Fruit fly (Drosophila melanogaster): ENCODE measurements around the gene CG13282.

CG13282 gene

DNA sequence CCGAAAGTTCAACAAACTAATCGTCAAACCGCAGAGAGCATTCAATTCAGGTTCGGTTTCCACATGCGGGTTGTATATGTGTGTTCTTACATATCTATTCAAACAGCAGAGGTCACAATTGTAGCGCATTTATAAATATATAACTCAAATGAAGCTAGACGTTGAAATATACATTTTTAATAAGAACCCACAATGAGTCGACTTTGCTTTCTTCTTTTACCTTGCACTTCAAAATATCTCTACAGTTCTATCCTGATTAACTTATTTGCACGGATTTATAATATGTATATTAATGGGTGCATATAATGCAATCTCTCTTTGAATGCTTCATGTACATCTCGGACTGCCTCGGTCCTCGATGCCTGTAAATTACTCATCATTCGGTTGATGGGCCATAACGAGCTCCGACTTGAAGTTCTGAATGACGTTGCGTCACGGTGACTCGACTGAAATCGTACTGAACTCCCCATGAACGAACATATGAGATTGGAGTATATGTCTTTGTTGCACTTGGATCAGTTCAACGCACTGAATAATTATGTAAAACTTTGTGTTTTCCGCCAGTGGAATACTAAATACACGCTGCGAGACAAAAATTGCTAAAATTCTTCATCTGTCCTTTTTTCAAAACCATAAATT, 15.8 kb downstream of the CG13282 start:
- peak; percentile 2 for TF ChIP-seq CG32264 (GFP tag; optimal IDR thresholded peaks at IDR 0.05)
- peak; percentile 68 for TF ChIP-seq br (GFP tag; optimal IDR thresholded peaks at IDR 0.05)
- peak; percentile 20 for TF ChIP-seq Jra (GFP tag; optimal IDR thresholded peaks at IDR 0.05)
- peak; percentile 64 for TF ChIP-seq HLH106 (tag; optimal IDR thresholded peaks at IDR 0.05)
- peak; percentile 64 for TF ChIP-seq fru (GFP tag; optimal IDR thresholded peaks at IDR 0.05)
- TF ChIP-seq Hr78 (GFP tag; optimal IDR thresholded peaks at IDR 0.05), result no peak
- TF ChIP-seq h (GFP tag; optimal IDR thresholded peaks at IDR 0.05), result peak; percentile 65
- peak in 1 of 2 experiments; percentile 1 for TF ChIP-seq dl (GFP tag; optimal IDR thresholded peaks at IDR 0.05; ENCODE audit: insufficient read depth in 1 of 2, partially characterized antibody in 2 of 2)
- TF ChIP-seq usp (GFP tag; optimal IDR thresholded peaks at IDR 0.05), result no peak
- TF ChIP-seq Dif (GFP tag; optimal IDR thresholded peaks at IDR 0.05; ENCODE audit: partially characterized antibody), result no peak
- TF ChIP-seq OdsH (GFP tag; optimal IDR thresholded peaks at IDR 0.05), result peak; percentile 45
- TF ChIP-seq Vsx2 (GFP tag; optimal IDR thresholded peaks at IDR 0.05; ENCODE audit: partially characterized antibody), result no peak
- TF ChIP-seq Sp1 (GFP tag; optimal IDR thresholded peaks at IDR 0.05), result peak; percentile 57
- TF ChIP-seq foxo (GFP tag; optimal IDR thresholded peaks at IDR 0.05), result peak in 1 of 2 experiments; percentile 53
- TF ChIP-seq Hnf4 (GFP tag; optimal IDR thresholded peaks at IDR 0.05), result peak; percentile 50
- TF ChIP-seq tai (GFP tag; optimal IDR thresholded peaks at IDR 0.05), result peak; percentile 64
- peak; percentile 68 for TF ChIP-seq rgr (GFP tag; optimal IDR thresholded peaks at IDR 0.05)
- TF ChIP-seq CG9705 (GFP tag; optimal IDR thresholded peaks at IDR 0.05), result no peak
- peak; percentile 41 for TF ChIP-seq psq (GFP tag; optimal IDR thresholded peaks at IDR 0.05)
- TF ChIP-seq ey (GFP tag; optimal IDR thresholded peaks at IDR 0.05), result peak; percentile 49

DNA sequence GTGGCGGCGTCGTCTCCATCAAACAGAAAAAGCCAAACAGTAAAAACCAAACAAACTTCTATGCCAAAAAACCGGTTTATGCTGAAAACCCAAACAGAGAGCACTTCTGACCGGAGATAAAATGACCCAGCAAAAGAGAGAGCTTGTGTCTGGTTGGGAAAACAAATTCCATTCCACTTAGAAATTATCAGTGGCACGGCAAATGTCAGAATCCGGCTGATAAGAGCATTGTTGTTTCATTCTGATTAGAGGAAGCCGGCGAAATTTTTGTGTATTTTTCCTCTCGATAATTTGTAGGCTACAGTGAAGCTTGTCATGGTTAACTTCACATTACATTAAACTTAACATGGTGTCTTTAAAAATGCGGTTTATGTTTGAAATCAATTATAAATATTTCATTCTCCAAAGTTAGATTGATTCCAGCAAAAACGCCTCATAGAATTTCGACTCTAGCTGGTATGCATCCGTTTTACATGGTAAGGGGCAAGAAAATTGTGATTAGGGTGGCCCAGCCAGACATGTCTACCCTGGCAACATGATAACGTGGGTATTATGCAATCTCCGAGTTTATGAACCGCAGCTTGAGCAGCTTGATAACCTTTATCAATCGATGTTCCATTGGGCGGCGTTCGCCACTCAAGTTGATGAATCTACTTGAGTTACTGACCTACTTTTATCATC, 16.7 kb downstream of the CG13282 start:
- TF ChIP-seq brk (GFP tag; optimal IDR thresholded peaks at IDR 0.05), result no peak
- peak in 1 of 2 experiments; percentile 69 for TF ChIP-seq foxo (GFP tag; optimal IDR thresholded peaks at IDR 0.05)
- peak; percentile 48 for TF ChIP-seq h (GFP tag; optimal IDR thresholded peaks at IDR 0.05)
- peak; percentile 56 for TF ChIP-seq ey (GFP tag; optimal IDR thresholded peaks at IDR 0.05)
- no peak for TF ChIP-seq dmrt93B (GFP tag; optimal IDR thresholded peaks at IDR 0.05)
- peak; percentile 33 for TF ChIP-seq OdsH (GFP tag; optimal IDR thresholded peaks at IDR 0.05)
- TF ChIP-seq rgr (GFP tag; optimal IDR thresholded peaks at IDR 0.05), result peak; percentile 56
- TF ChIP-seq HLH106 (tag; optimal IDR thresholded peaks at IDR 0.05), result peak; percentile 11
- TF ChIP-seq fru (GFP tag; optimal IDR thresholded peaks at IDR 0.05), result peak; percentile 55

DNA sequence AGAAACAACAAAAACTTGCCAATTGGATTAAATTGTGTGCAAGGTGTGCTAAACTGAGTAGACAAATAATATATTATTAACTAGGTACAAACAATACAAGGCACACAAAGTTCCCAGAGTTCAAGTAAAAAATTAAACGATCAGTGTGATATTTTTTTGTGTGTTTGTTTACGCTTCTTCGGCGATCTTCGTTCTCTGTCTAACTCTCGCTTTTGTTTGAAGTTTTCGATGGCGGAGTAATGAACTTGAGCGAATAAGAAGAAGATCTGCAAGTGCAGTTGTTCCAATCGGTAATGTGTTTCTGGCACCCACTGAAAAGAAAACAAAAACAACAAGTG, 17.6 kb downstream of the CG13282 start:
- TF ChIP-seq Vsx2 (GFP tag; optimal IDR thresholded peaks at IDR 0.05; ENCODE audit: partially characterized antibody) (no peak), N (GFP tag; optimal IDR thresholded peaks at IDR 0.05) (no peak), Hr83 (GFP tag; optimal IDR thresholded peaks at IDR 0.05; ENCODE audit: poor library complexity, severe bottlenecking) (no peak), Hr78 (GFP tag; optimal IDR thresholded peaks at IDR 0.05) (no peak)

DNA sequence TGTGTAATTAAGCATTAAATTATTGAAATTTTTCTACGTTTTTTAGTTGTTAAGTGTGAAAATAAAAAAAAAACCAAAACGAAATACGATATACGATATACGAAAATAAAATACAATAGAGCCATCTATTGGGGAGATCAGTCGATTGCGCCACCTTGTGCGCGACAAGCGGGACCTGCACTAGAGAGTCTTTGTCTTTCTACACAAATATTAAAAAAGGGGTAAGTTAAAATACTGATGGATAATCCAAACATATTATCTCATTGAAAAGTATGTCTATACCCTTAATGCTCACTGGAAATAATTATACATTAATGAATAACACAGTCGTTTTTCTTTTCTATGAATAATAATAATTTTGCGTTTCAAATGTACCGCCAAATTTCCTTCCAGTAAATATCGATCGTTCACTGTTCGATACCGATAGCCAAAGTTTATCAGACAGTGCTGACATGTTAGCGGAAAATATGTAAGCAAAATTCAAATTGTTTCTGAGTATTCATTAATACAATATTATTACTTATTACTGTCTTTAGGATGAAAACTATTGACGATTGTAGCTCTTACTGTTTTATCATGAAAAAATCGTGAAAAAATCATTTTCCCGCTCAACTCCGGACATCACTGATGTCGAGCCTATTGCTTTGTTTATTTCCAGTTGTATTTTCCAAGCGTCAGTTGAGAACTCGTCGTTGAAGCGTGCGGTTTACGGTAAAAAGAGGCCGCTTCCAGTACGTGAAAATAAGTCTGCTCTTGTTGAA, 18.1 kb downstream of the CG13282 start, which contains the start of gene mdy:
TSS of gene mdy (plus strand) at position 672 of the 761 bp plus-strand sequence.
- TF ChIP-seq Sp1 (GFP tag; optimal IDR thresholded peaks at IDR 0.05) (peak; percentile 52), Mio (GFP tag; optimal IDR thresholded peaks at IDR 0.05) (no peak), dmrt93B (GFP tag; optimal IDR thresholded peaks at IDR 0.05) (peak; percentile 24), CG9705 (GFP tag; optimal IDR thresholded peaks at IDR 0.05) (peak; percentile 14), h (GFP tag; optimal IDR thresholded peaks at IDR 0.05) (peak; percentile 77), HLH106 (tag; optimal IDR thresholded peaks at IDR 0.05) (peak; percentile 54), Myc (optimal IDR thresholded peaks at IDR 0.05) (peak; percentile 96), OdsH (GFP tag; optimal IDR thresholded peaks at IDR 0.05) (peak; percentile 73), lola (GFP tag; optimal IDR thresholded peaks at IDR 0.05) (no peak), jim (GFP tag; optimal IDR thresholded peaks at IDR 0.05) (no peak), dsf (GFP tag; optimal IDR thresholded peaks at IDR 0.05; ENCODE audit: borderline replicate concordance) (no peak), brk (GFP tag; optimal IDR thresholded peaks at IDR 0.05) (peak; percentile 77), GATAd (GFP tag; optimal IDR thresholded peaks at IDR 0.05) (peak; percentile 22), rgr (GFP tag; optimal IDR thresholded peaks at IDR 0.05) (peak; percentile 69), N (GFP tag; optimal IDR thresholded peaks at IDR 0.05) (no peak), sv (GFP tag; optimal IDR thresholded peaks at IDR 0.05) (peak; percentile 78), fru (GFP tag; optimal IDR thresholded peaks at IDR 0.05) (peak; percentile 67), Hr83 (GFP tag; optimal IDR thresholded peaks at IDR 0.05; ENCODE audit: poor library complexity, severe bottlenecking) (peak; percentile 52), Dfd (GFP tag; optimal IDR thresholded peaks at IDR 0.05) (no peak), woc (GFP tag; optimal IDR thresholded peaks at IDR 0.05) (peak; percentile 89), br (GFP tag; optimal IDR thresholded peaks at IDR 0.05) (peak; percentile 56), psq (GFP tag; optimal IDR thresholded peaks at IDR 0.05) (peak; percentile 41), tai (GFP tag; optimal IDR thresholded peaks at IDR 0.05) (peak; percentile 76), Dif (GFP tag; optimal IDR thresholded peaks at IDR 0.05; ENCODE audit: partially characterized antibody) (no peak), foxo (GFP tag; optimal IDR thresholded peaks at IDR 0.05) (peak in 1 of 2 experiments; percentile 70), CrebA (GFP tag; optimal IDR thresholded peaks at IDR 0.05; ENCODE audit: borderline replicate concordance) (peak; percentile 53), Hr78 (GFP tag; optimal IDR thresholded peaks at IDR 0.05) (no peak), CG32264 (GFP tag; optimal IDR thresholded peaks at IDR 0.05) (peak; percentile 44), dl (GFP tag; optimal IDR thresholded peaks at IDR 0.05; ENCODE audit: insufficient read depth in 1 of 2, partially characterized antibody in 2 of 2) (no peak), Abd-B (GFP tag; optimal IDR thresholded peaks at IDR 0.05) (no peak)

All from whole organism, wandering third instar larva.